Fruit fly (Drosophila melanogaster) whole organism, embryonic: Measurements from ENCODE around the gene CG6040.

Experiments
- Atf6 ChIP-seq: fragments of 200-800 bp; sonication (Bioruptor generic); IDR thresholded peaks from 2 replicates; pipeline ENCODE4 v1.3.6; 2022; ENCODE audit warnings: missing biosample characterization, missing genetic modification characterization
- CG10209 ChIP-seq: fragments of 200-800 bp; sonication (Bioruptor generic); optimal IDR thresholded peaks from 3 replicates; lab custom pipeline; 2017; ENCODE audit warnings: missing biosample characterization, mild to moderate bottlenecking, missing genetic modification characterization, missing genetic modification reagents
- CG10431 ChIP-seq: fragments of 200-800 bp; sonication (Bioruptor generic); optimal IDR thresholded peaks from 3 replicates; lab custom pipeline; 2018; ENCODE audit warnings: missing biosample characterization, mild to moderate bottlenecking, missing genetic modification characterization
- CG11456 ChIP-seq: fragments of 200-800 bp; sonication (Bioruptor generic); IDR thresholded peaks from 3 replicates; pipeline ENCODE4 v1.3.6; 2022; ENCODE audit warnings: missing biosample characterization, missing genetic modification characterization
- CG11560 ChIP-seq: fragments of 200-800 bp; sonication (Bioruptor generic); IDR thresholded peaks from 3 replicates; pipeline ENCODE4 v1.3.6; 2022; ENCODE audit warnings: missing biosample characterization, missing genetic modification characterization
- CG12104 ChIP-seq: fragments of 200-800 bp; sonication (Bioruptor generic); optimal IDR thresholded peaks from 3 replicates; lab custom pipeline; 2016; ENCODE audit warnings: missing biosample characterization, missing genetic modification characterization
- CG12659 ChIP-seq: fragments of 200-800 bp; sonication (Bioruptor generic); optimal IDR thresholded peaks from 3 replicates; lab custom pipeline; 2017; ENCODE audit warnings: mild to moderate bottlenecking, missing biosample characterization, missing genetic modification reagents, missing genetic modification characterization
- CG16815 ChIP-seq: fragments of 200-800 bp; sonication (Bioruptor generic); optimal IDR thresholded peaks from 3 replicates; lab custom pipeline; 2017; ENCODE audit warnings: missing biosample characterization, mild to moderate bottlenecking, missing genetic modification characterization
- CG17361 ChIP-seq: fragments of 200-800 bp; sonication (Bioruptor generic); IDR thresholded peaks from 3 replicates; pipeline ENCODE4 v1.3.6; 2022; ENCODE audit warnings: missing biosample characterization, missing genetic modification characterization
- CG1832 ChIP-seq: fragments of 200-800 bp; sonication (Bioruptor generic); optimal IDR thresholded peaks from 2 replicates; lab custom pipeline; 2017; ENCODE audit warnings: missing biosample characterization, mild to moderate bottlenecking, missing genetic modification characterization, inconsistent platforms
- CG18476 ChIP-seq: fragments of 200-800 bp; sonication (Bioruptor generic); optimal IDR thresholded peaks from 2 replicates; lab custom pipeline; 2016; ENCODE audit warnings: missing biosample characterization, mild to moderate bottlenecking, missing genetic modification characterization
- CG2120 ChIP-seq: fragments of 200-800 bp; sonication (Bioruptor generic); optimal IDR thresholded peaks from 3 replicates; lab custom pipeline; 2016; ENCODE audit warnings: missing biosample characterization, missing genetic modification characterization
- CG2199 ChIP-seq: fragments of 200-800 bp; sonication (Bioruptor generic); IDR thresholded peaks from 3 replicates; pipeline ENCODE4 v1.3.6; 2022; ENCODE audit warnings: missing biosample characterization, missing genetic modification characterization
- CG2712 ChIP-seq: fragments of 200-800 bp; optimal IDR thresholded peaks from 3 replicates; lab custom pipeline; 2019; ENCODE audit warnings: missing biosample characterization, mild to moderate bottlenecking, missing genetic modification characterization, moderate library complexity
- CG2875 ChIP-seq: fragments of 200-800 bp; sonication (Bioruptor generic); optimal IDR thresholded peaks from 2 replicates; lab custom pipeline; 2017; ENCODE audit warnings: missing biosample characterization, mild to moderate bottlenecking, missing genetic modification characterization, missing genetic modification reagents
- CG31365 ChIP-seq: fragments of 200-800 bp; sonication (Bioruptor generic); optimal IDR thresholded peaks from 2 replicates; lab custom pipeline; 2018; ENCODE audit warnings: missing biosample characterization, mild to moderate bottlenecking, missing genetic modification characterization
- CG32532 ChIP-seq: fragments of 200-800 bp; sonication (Bioruptor generic); IDR thresholded peaks from 2 replicates; pipeline ENCODE4 v1.3.6; 2022; ENCODE audit warnings: missing biosample characterization, missing genetic modification characterization
- CG3407 ChIP-seq: fragments of 200-800 bp; sonication (Bioruptor generic); optimal IDR thresholded peaks from 2 replicates; lab custom pipeline; 2018; ENCODE audit warnings: missing biosample characterization, mild to moderate bottlenecking, missing genetic modification characterization
- CG43689 ChIP-seq: fragments of 200-800 bp; sonication (Bioruptor generic); IDR thresholded peaks from 2 replicates; pipeline ENCODE4 v1.3.6; 2022; ENCODE audit warnings: missing biosample characterization, missing genetic modification characterization
- CG6791 ChIP-seq: fragments of 200-800 bp; sonication (Bioruptor generic); IDR thresholded peaks from 3 replicates; pipeline ENCODE4 v1.3.6; 2022; ENCODE audit warnings: missing biosample characterization, missing genetic modification characterization; ENCODE audit not compliant: partially characterized antibody
- CG7963 ChIP-seq: fragments of 200-800 bp; sonication (Bioruptor generic); IDR thresholded peaks from 3 replicates; pipeline ENCODE4 v1.3.6; 2022; ENCODE audit warnings: missing biosample characterization, missing genetic modification characterization; ENCODE audit not compliant: partially characterized antibody
- CG8359 ChIP-seq: fragments of 200-800 bp; sonication (Bioruptor generic); optimal IDR thresholded peaks from 2 replicates; lab custom pipeline; 2017; ENCODE audit warnings: missing biosample characterization, mild to moderate bottlenecking, missing genetic modification characterization, borderline replicate concordance
- CG8478 ChIP-seq: fragments of >200 bp; optimal IDR thresholded peaks from 2 replicates; lab custom pipeline; 2018
- Deaf1 ChIP-seq: fragments of 200-800 bp; optimal IDR thresholded peaks from 3 replicates; lab custom pipeline; 2019; ENCODE audit warnings: missing biosample characterization, mild to moderate bottlenecking, missing genetic modification characterization, moderate library complexity
- Doc3 ChIP-seq: fragments of 200-800 bp; sonication (Bioruptor generic); IDR thresholded peaks from 3 replicates; pipeline ENCODE4 v1.3.6; 2022; ENCODE audit warnings: missing biosample characterization, missing genetic modification characterization; ENCODE audit not compliant: partially characterized antibody
- Drgx ChIP-seq: fragments of 200-800 bp; sonication (Bioruptor generic); IDR thresholded peaks from 2 replicates; pipeline ENCODE4 v1.3.6; 2022; ENCODE audit warnings: missing biosample characterization, missing genetic modification characterization
- Ets65A ChIP-seq: fragments of 200-800 bp; sonication (Bioruptor generic); peaks from one replicate; lab custom pipeline; 2016; ENCODE audit warnings: missing biosample characterization, missing genetic modification characterization
- HmgD ChIP-seq: fragments of 200-800 bp; sonication (Bioruptor generic); optimal IDR thresholded peaks from 3 replicates; lab custom pipeline; 2016; ENCODE audit warnings: missing biosample characterization, missing genetic modification characterization
- Hr3 ChIP-seq: fragments of 200-800 bp; sonication (Bioruptor generic); optimal IDR thresholded peaks from 3 replicates; lab custom pipeline; 2016; ENCODE audit warnings: missing biosample characterization, missing genetic modification characterization
- Meics ChIP-seq: fragments of 200-800 bp; sonication (Bioruptor generic); optimal IDR thresholded peaks from 2 replicates; lab custom pipeline; 2017; ENCODE audit warnings: missing biosample characterization, mild to moderate bottlenecking, missing genetic modification characterization
- Rfx ChIP-seq: fragments of 200-800 bp; sonication (Bioruptor generic); IDR thresholded peaks from 2 replicates; pipeline ENCODE4 v1.3.6; 2022; ENCODE audit warnings: missing biosample characterization, missing genetic modification characterization
- Rx ChIP-seq: fragments of 200-800 bp; sonication (Bioruptor generic); IDR thresholded peaks from 2 replicates; pipeline ENCODE4 v1.3.6; 2022; ENCODE audit warnings: missing biosample characterization, missing genetic modification characterization
- Sry-β ChIP-seq: fragments of 200-800 bp; sonication (Bioruptor generic); optimal IDR thresholded peaks from 2 replicates; lab custom pipeline; 2018; ENCODE audit warnings: missing biosample characterization, mild to moderate bottlenecking, missing genetic modification characterization, moderate library complexity
- Ssrp ChIP-seq: fragments of 200-800 bp; sonication (Bioruptor generic); optimal IDR thresholded peaks from 2 replicates; lab custom pipeline; 2018; ENCODE audit warnings: missing biosample characterization, mild to moderate bottlenecking, missing genetic modification characterization, moderate library complexity
- ab ChIP-seq: fragments of 200-800 bp; sonication (Bioruptor generic); optimal IDR thresholded peaks from 2 replicates; lab custom pipeline; 2016; ENCODE audit warnings: missing biosample characterization, missing genetic modification characterization
- bab2 ChIP-seq: fragments of 200-800 bp; sonication (Bioruptor generic); optimal IDR thresholded peaks from 2 replicates; lab custom pipeline; 2016; ENCODE audit warnings: missing biosample characterization, missing genetic modification characterization
- croc ChIP-seq: fragments of 200-800 bp; sonication (Bioruptor generic); conservative IDR thresholded peaks from 3 replicates; pipeline ENCODE4 v1.3.6; 2022; ENCODE audit warnings: missing biosample characterization, missing genetic modification characterization
- cwo ChIP-seq: fragments of 200-800 bp; sonication (Bioruptor generic); optimal IDR thresholded peaks from 3 replicates; lab custom pipeline; 2017; ENCODE audit warnings: missing biosample characterization, missing genetic modification characterization, mild to moderate bottlenecking, moderate library complexity, missing genetic modification reagents
- ewg ChIP-seq: fragments of 200-800 bp; sonication (Bioruptor generic); optimal IDR thresholded peaks from 3 replicates; lab custom pipeline; 2017; ENCODE audit warnings: mild to moderate bottlenecking, missing biosample characterization, missing genetic modification reagents, missing genetic modification characterization
- fu2 ChIP-seq: fragments of 200-800 bp; sonication (Bioruptor generic); optimal IDR thresholded peaks from 2 replicates; lab custom pipeline; 2016; ENCODE audit warnings: missing biosample characterization, missing genetic modification characterization
- lab ChIP-seq: fragments of 200-800 bp; sonication (Bioruptor generic); optimal IDR thresholded peaks from 3 replicates; lab custom pipeline; 2017; ENCODE audit warnings: missing biosample characterization, missing genetic modification characterization, mild to moderate bottlenecking, moderate library complexity, missing genetic modification reagents
- lola ChIP-seq, 3 experiments: fragments of >200 bp in 2 of 3; fragments of 200-800 bp in 1 of 3; sonication (Bioruptor generic) in 1 of 3; optimal IDR thresholded peaks; 2 replicates each; lab custom pipeline; 2017 to 2019; ENCODE audit warnings: missing biosample characterization in 3 of 3, missing genetic modification characterization in 3 of 3, mild to moderate bottlenecking in 1 of 3, moderate library complexity in 1 of 3
- mam ChIP-seq: fragments of 200-800 bp; sonication (Bioruptor generic); optimal IDR thresholded peaks from 3 replicates; lab custom pipeline; 2016; ENCODE audit warnings: missing biosample characterization, missing genetic modification characterization
- sens ChIP-seq: fragments of 200-800 bp; sonication (Bioruptor generic); peaks from one replicate; lab custom pipeline; 2016; ENCODE audit warnings: missing biosample characterization, missing genetic modification characterization
- ssp ChIP-seq: fragments of 200-800 bp; sonication (Bioruptor generic); IDR thresholded peaks from 2 replicates; pipeline ENCODE4 v1.3.6; 2022; ENCODE audit warnings: missing biosample characterization, missing genetic modification characterization
- tio ChIP-seq: fragments of 200-800 bp; sonication (Bioruptor generic); optimal IDR thresholded peaks from 2 replicates; lab custom pipeline; 2017; ENCODE audit warnings: missing biosample characterization, missing genetic modification characterization, inconsistent platforms
- trem ChIP-seq: fragments of 200-800 bp; optimal IDR thresholded peaks from 3 replicates; lab custom pipeline; 2019; ENCODE audit warnings: missing biosample characterization, mild to moderate bottlenecking, missing genetic modification characterization, moderate library complexity
- z ChIP-seq: fragments of 200-800 bp; sonication (Bioruptor generic); IDR thresholded peaks from 3 replicates; pipeline ENCODE4 v1.3.6; 2022; ENCODE audit warnings: missing biosample characterization, missing genetic modification characterization

CG6040 gene

dm6 chr3R:19096299-19097048 is at the start of gene CG6040 (continued):
- TF ChIP-seq fu2 (peak; percentile 26), CG7963 (no peak), CG2120 (GFP tag; lab: Kevin White, UChicago) (peak; percentile 61), HmgD (GFP tag; lab: Kevin White, UChicago) (peak; percentile 51), z (GFP tag; lab: Robert Waterston, UW) (peak; percentile 81), Ets65A (peak; percentile 95), CG8359 (peak; percentile 56), Hr3 (GFP tag; lab: Kevin White, UChicago) (peak; percentile 30), CG3407 (GFP tag; lab: Kevin White, UChicago) (peak; percentile 17), Sry-β (peak; percentile 12), CG8478 (lab: Kevin White, UChicago) (peak; percentile 86), CG16815 (peak; percentile 1), croc (GFP tag; lab: Robert Waterston, UW) (no peak), Drgx (GFP tag; lab: Robert Waterston, UW) (peak; percentile 50), CG12659 (GFP tag; lab: Kevin White, UChicago) (peak; percentile 70), cwo (GFP tag; lab: Kevin White, UChicago) (no peak), CG31365 (peak; percentile 95), ssp (GFP tag; lab: Robert Waterston, UW) (peak; percentile 26; the same call in 1 of the 2 replicates), CG10431 (GFP tag; lab: Kevin White, UChicago) (peak; percentile 7), CG11456 (peak; percentile 66; the same call in 2 of the 3 replicates), Atf6 (GFP tag; lab: Robert Waterston, UW) (peak; percentile 19; the same call in 1 of the 2 replicates), CG2712 (tag; lab: Kevin White, UChicago) (peak; percentile 37), CG43689 (GFP tag; lab: Robert Waterston, UW) (peak; percentile 16; the same call in 1 of the 2 replicates), lola (GFP tag; optimal IDR thresholded peaks at IDR 0.05; lab: Kevin White, UChicago) (peak in 1 of 3 experiments; percentile 34), Ssrp (tag; lab: Kevin White, UChicago) (peak; percentile 39), CG1832 (GFP tag; lab: Kevin White, UChicago) (peak; percentile 63), CG11560 (tag; lab: Robert Waterston, UW) (peak; percentile 60; the same call in 2 of the 3 replicates), CG2199 (GFP tag; lab: Robert Waterston, UW) (0 out of 3 replicates have a peak, but pooled peaks have one; percentile 63), Rfx (GFP tag; lab: Robert Waterston, UW) (peak; percentile 62), lab (GFP tag; lab: Kevin White, UChicago) (peak; percentile 48), mam (peak; percentile 46), CG6791 (GFP tag; lab: Robert Waterston, UW) (0 out of 3 replicates have a peak, but pooled peaks have one; percentile 47), CG17361 (GFP tag; lab: Robert Waterston, UW) (peak; percentile 45; the same call in 2 of the 3 replicates), CG32532 (GFP tag; lab: Robert Waterston, UW) (peak; percentile 57; the same call in 1 of the 2 replicates), CG2875 (GFP tag; lab: Kevin White, UChicago) (no peak), ewg (GFP tag; lab: Kevin White, UChicago) (peak; percentile 3), ab (GFP tag; lab: Kevin White, UChicago) (no peak), tio (GFP tag; lab: Kevin White, UChicago) (no peak), Meics (GFP tag; lab: Kevin White, UChicago) (peak; percentile 34), Rx (GFP tag; lab: Robert Waterston, UW) (peak; percentile 41; the same call in 1 of the 2 replicates), trem (tag; lab: Kevin White, UChicago) (peak; percentile 59), sens (GFP tag; lab: Kevin White, UChicago) (peak; percentile 77), CG18476 (GFP tag; lab: Kevin White, UChicago) (peak; percentile 34), bab2 (peak; percentile 37), CG12104 (GFP tag; lab: Kevin White, UChicago) (no peak), Deaf1 (tag; lab: Kevin White, UChicago) (peak; percentile 95), Doc3 (no peak), CG10209 (peak; percentile 41)
